Fruit fly (Drosophila melanogaster) whole organism, wandering third instar larva: ENCODE data around the gene CG42717.

Experiments
- OdsH ChIP-seq: fragments of 200-800 bp; sonication (Bioruptor generic); optimal IDR thresholded peaks from 2 replicates; lab custom pipeline; 2016; ENCODE audit warnings: missing biosample characterization, mild to moderate bottlenecking, missing genetic modification characterization
- lola ChIP-seq: fragments of >200 bp; optimal IDR thresholded peaks from 2 replicates; lab custom pipeline; 2017; ENCODE audit warnings: missing biosample characterization, missing genetic modification characterization
- psq ChIP-seq: fragments of 200-800 bp; sonication (Bioruptor generic); optimal IDR thresholded peaks from 3 replicates; lab custom pipeline; 2017; ENCODE audit warnings: missing biosample characterization, mild to moderate bottlenecking, missing genetic modification characterization, moderate library complexity

dm6 chr3L:16052145-16053025 is 19.4 kb upstream of the CG42717 start:
- TF ChIP-seq lola (no peak), psq (GFP tag; lab: Kevin White, UChicago) (peak; percentile 15), OdsH (GFP tag; lab: Kevin White, UChicago) (no peak)
